Fruit fly (Drosophila melanogaster): Measurements from ENCODE around the gene hemo.

- TF ChIP-seq CG34367 (tag; optimal IDR thresholded peaks at IDR 0.05), result no peak
- TF ChIP-seq D1 (tag; optimal IDR thresholded peaks at IDR 0.05), result no peak
- no peak for TF ChIP-seq CG13204 (GFP tag; optimal IDR thresholded peaks at IDR 0.05)
- TF ChIP-seq CG32121 (GFP tag; IDR thresholded peaks at IDR 0.05), result no peak
- no peak for TF ChIP-seq CG17806 (tag; optimal IDR thresholded peaks at IDR 0.05)
- no peak for TF ChIP-seq rn (GFP tag; IDR thresholded peaks at IDR 0.05)
- peak; percentile 2 for TF ChIP-seq CG15710 (tag; optimal IDR thresholded peaks at IDR 0.05)
- peak; percentile 46; the same call in 1 of the 3 replicates for TF ChIP-seq CG4496 (GFP tag; IDR thresholded peaks at IDR 0.05)
- no peak for TF ChIP-seq Pif1B (GFP tag; optimal IDR thresholded peaks at IDR 0.05)
- no peak; the same call in 1 of the 2 replicates for TF ChIP-seq Ets98B (GFP tag; IDR thresholded peaks at IDR 0.05)
- TF ChIP-seq EcR (GFP tag; optimal IDR thresholded peaks at IDR 0.05), result no peak
- TF ChIP-seq fd96Ca (GFP tag; IDR thresholded peaks at IDR 0.05), result peak; percentile 33; the same call in 1 of the 3 replicates
Measured at dm6 chr3R:18577739-18578417, 12.9 kb upstream of the hemo start.
